Worm (Caenorhabditis elegans): Measurements from ENCODE around the gene Y37D8A.2.

DNA sequence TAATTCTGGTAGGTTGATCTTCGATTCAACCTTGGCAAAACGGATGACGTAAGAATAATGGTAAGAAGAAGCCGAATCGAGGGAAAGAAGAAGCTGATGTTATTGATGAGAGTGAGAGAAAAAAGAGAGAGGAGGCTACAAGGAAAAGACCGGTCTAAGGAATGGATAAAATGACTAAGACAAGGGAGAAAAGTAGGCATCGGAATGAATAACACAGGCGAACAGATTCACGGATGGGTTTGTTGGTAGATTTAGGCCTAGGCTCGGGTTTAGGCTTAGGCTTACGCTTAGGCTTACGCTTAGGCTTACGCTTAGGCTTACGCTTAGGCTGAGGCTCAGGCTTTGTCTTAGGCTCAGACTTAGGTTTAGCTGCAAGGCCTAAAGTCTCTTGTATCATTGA is 21.5 kb upstream of the Y37D8A.2 start, which contains the start of gene agmo-1:
- no peak for TF ChIP-seq ceh-36 (tag; optimal IDR thresholded peaks at IDR 0.05)
- TF ChIP-seq ama-1 (optimal IDR thresholded peaks at IDR 0.05): no peak
- no peak for TF ChIP-seq tbx-11 (GFP tag; IDR thresholded peaks at IDR 0.05)
- no peak for TF ChIP-seq flt-1 (GFP tag; IDR thresholded peaks at IDR 0.05)
- TF ChIP-seq hnd-1 (tag; optimal IDR thresholded peaks at IDR 0.05): no peak

All from whole organism, early embryonic.